Worm (Caenorhabditis elegans) whole organism, L1 larva: ENCODE measurements around the gene F59A7.2.

Experiments used
- C16A3.4 ChIP-seq: fragments of 150-350 bp; optimal IDR thresholded peaks from 2 replicates; lab custom pipeline; 2014; ENCODE audit warnings: missing biosample characterization, missing genetic modification characterization
- ama-1 ChIP-seq: fragments of 150-350 bp; optimal IDR thresholded peaks from 2 replicates; lab custom pipeline; 2014
- ceh-63 ChIP-seq: fragments of 200-800 bp; sonication (Bioruptor generic); optimal IDR thresholded peaks from 2 replicates; lab custom pipeline; 2018; ENCODE audit warnings: mild to moderate bottlenecking, missing genetic modification characterization, missing compliant biosample characterization
- ceh-8 ChIP-seq: fragments of 200-800 bp; sonication (Bioruptor generic); optimal IDR thresholded peaks from 2 replicates; lab custom pipeline; 2018; ENCODE audit warnings: mild to moderate bottlenecking, missing genetic modification characterization, moderate library complexity, missing compliant biosample characterization
- ceh-82 ChIP-seq, 3 experiments: fragments of 150-350 bp in 1 of 3; sonication (generic microtip) in 2 of 3; optimal IDR thresholded peaks; 2 replicates each; lab custom pipeline; 2014 to 2017; ENCODE audit warnings: missing biosample characterization in 3 of 3, missing genetic modification characterization in 3 of 3
- dpl-1 ChIP-seq, 3 experiments: fragments of 150-350 bp in 2 of 3; sonication (generic microtip) in 1 of 3; optimal IDR thresholded peaks; 2 replicates each; lab custom pipeline; 2014 to 2017; ENCODE audit warnings: missing biosample characterization in 3 of 3, missing genetic modification characterization in 3 of 3, missing genetic modification reagents in 3 of 3
- dsc-1 ChIP-seq: sonication (generic microtip); optimal IDR thresholded peaks from 2 replicates; lab custom pipeline; 2016; ENCODE audit warnings: mild to moderate bottlenecking, missing genetic modification characterization, missing compliant biosample characterization
- efl-1 ChIP-seq, 4 experiments: fragments of 150-350 bp; optimal IDR thresholded peaks in 3 of 4; peaks in 1 of 4; 1 replicate in 1 of 4; 2 replicates in 3 of 4; lab custom pipeline; 2014; ENCODE audit warnings: missing biosample characterization in 2 of 4, missing genetic modification characterization in 2 of 4, missing genetic modification reagents in 2 of 4
- elt-2 ChIP-seq: sonication (generic microtip); optimal IDR thresholded peaks from 2 replicates; lab custom pipeline; 2016; ENCODE audit warnings: missing genetic modification characterization, mild to moderate bottlenecking, inconsistent platforms, missing compliant biosample characterization, missing genetic modification reagents
- elt-3 ChIP-seq, 6 experiments: fragments of 150-350 bp in 1 of 6; sonication (generic microtip); optimal IDR thresholded peaks; 2 replicates each; lab custom pipeline; 2017 to 2018; ENCODE audit warnings: missing biosample characterization in 6 of 6, missing genetic modification characterization in 6 of 6, inconsistent platforms in 1 of 6
- fkh-8 ChIP-seq: sonication (generic microtip); optimal IDR thresholded peaks from 2 replicates; lab custom pipeline; 2016; ENCODE audit warnings: mild to moderate bottlenecking, missing genetic modification characterization, missing compliant biosample characterization
- fos-1 ChIP-seq: fragments of 150-350 bp; optimal IDR thresholded peaks from 2 replicates; lab custom pipeline; 2014; ENCODE audit warnings: missing biosample characterization, missing genetic modification characterization
- hlh-17 ChIP-seq: fragments of 200-800 bp; sonication (Bioruptor generic); optimal IDR thresholded peaks from 2 replicates; lab custom pipeline; 2018; ENCODE audit warnings: missing genetic modification characterization, mild to moderate bottlenecking, missing compliant biosample characterization, moderate library complexity, borderline replicate concordance
- lin-35 ChIP-seq, 2 experiments: fragments of 150-350 bp; optimal IDR thresholded peaks; 2 replicates each; lab custom pipeline; 2014; ENCODE audit warnings: missing biosample characterization in 2 of 2, missing genetic modification characterization in 2 of 2, missing genetic modification reagents in 2 of 2
- lin-39 ChIP-seq: fragments of 150-350 bp; optimal IDR thresholded peaks from 2 replicates; lab custom pipeline; 2014; ENCODE audit warnings: missing biosample characterization, missing genetic modification reagents, missing genetic modification characterization
- mef-2 ChIP-seq: fragments of 150-350 bp; optimal IDR thresholded peaks from 2 replicates; lab custom pipeline; 2014; ENCODE audit warnings: missing biosample characterization, missing genetic modification characterization
- mep-1 ChIP-seq: fragments of 150-350 bp; optimal IDR thresholded peaks from 2 replicates; lab custom pipeline; 2014; ENCODE audit warnings: missing biosample characterization, missing genetic modification characterization
- nhr-19 ChIP-seq: fragments of 200-800 bp; sonication (Bioruptor generic); conservative IDR thresholded peaks from 2 replicates; pipeline ENCODE4 v1.3.6; 2022; ENCODE audit warnings: missing genetic modification characterization, missing compliant biosample characterization
- nhr-237 ChIP-seq: fragments of 150-350 bp; optimal IDR thresholded peaks from 2 replicates; lab custom pipeline; 2014; ENCODE audit warnings: missing biosample characterization, missing genetic modification characterization
- nhr-28 ChIP-seq: fragments of 150-350 bp; optimal IDR thresholded peaks from 2 replicates; lab custom pipeline; 2014; ENCODE audit warnings: missing biosample characterization, missing genetic modification characterization
- nhr-47 ChIP-seq: sonication (generic microtip); optimal IDR thresholded peaks from 2 replicates; lab custom pipeline; 2016; ENCODE audit warnings: mild to moderate bottlenecking, missing genetic modification characterization, moderate library complexity, missing compliant biosample characterization
- nhr-71 ChIP-seq: sonication (generic microtip); optimal IDR thresholded peaks from 2 replicates; lab custom pipeline; 2016; ENCODE audit warnings: mild to moderate bottlenecking, missing genetic modification characterization, moderate library complexity, missing compliant biosample characterization
- nhr-76 ChIP-seq: sonication (generic microtip); optimal IDR thresholded peaks from 2 replicates; lab custom pipeline; 2017; ENCODE audit warnings: missing biosample characterization, missing genetic modification characterization
- pag-3 ChIP-seq: sonication (generic microtip); optimal IDR thresholded peaks from 2 replicates; lab custom pipeline; 2017; ENCODE audit warnings: missing genetic modification characterization, mild to moderate bottlenecking, missing compliant biosample characterization, antibody characterized with exemption, borderline replicate concordance; ENCODE audit not compliant: insufficient read depth
- rnt-1 ChIP-seq: sonication (generic microtip); optimal IDR thresholded peaks from 2 replicates; lab custom pipeline; 2016; ENCODE audit warnings: mild to moderate bottlenecking, missing genetic modification characterization, moderate library complexity, missing compliant biosample characterization
- tlp-1 ChIP-seq: fragments of 150-350 bp; optimal IDR thresholded peaks from 2 replicates; lab custom pipeline; 2014; ENCODE audit warnings: missing biosample characterization, missing genetic modification characterization
- unc-62 ChIP-seq: fragments of 150-350 bp; optimal IDR thresholded peaks from 2 replicates; lab custom pipeline; 2014; ENCODE audit warnings: missing biosample characterization, missing genetic modification reagents, missing genetic modification characterization
- vab-15 ChIP-seq: sonication (generic microtip); optimal IDR thresholded peaks from 2 replicates; lab custom pipeline; 2017; ENCODE audit warnings: missing genotype, mild to moderate bottlenecking, missing genetic modification characterization, missing compliant biosample characterization
- ztf-4 ChIP-seq: fragments of 150-350 bp; optimal IDR thresholded peaks from 2 replicates; lab custom pipeline; 2014; ENCODE audit warnings: missing biosample characterization, missing genetic modification characterization

F59A7.2 gene

DNA sequence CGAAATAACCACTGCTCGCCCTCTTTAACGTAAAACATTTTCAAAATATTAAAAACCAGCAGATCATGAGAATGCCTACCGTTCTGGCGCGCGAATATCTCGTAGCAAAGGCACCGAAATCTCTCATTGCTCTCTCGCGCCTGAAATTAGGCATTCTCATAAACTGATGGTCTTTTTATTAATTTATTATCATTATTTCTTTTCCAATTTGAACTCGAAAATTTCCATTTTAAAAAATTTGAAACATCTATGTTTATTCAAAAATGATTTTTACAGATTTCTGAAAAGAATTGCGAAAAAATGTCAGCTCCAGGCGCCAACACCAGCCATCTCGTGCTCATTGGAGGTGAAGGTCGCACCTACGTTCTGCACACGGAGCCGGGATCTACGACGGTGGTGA lies 13.5 kb upstream of the F59A7.2 start, which contains the start of gene F59A7.12:
F59A7.12 (plus strand) TSS at position 301 of the 400 bp plus-strand sequence.
- no peak for TF ChIP-seq rnt-1 (tag; lab: Kevin White, UChicago)
- no peak for TF ChIP-seq ceh-8 (GFP tag; lab: Kevin White, UChicago)
- TF ChIP-seq elt-3 (tag; optimal IDR thresholded peaks at IDR 0.05; lab: Kevin White, UChicago), result no peak
- TF ChIP-seq mep-1, result no peak
- TF ChIP-seq unc-62 (GFP tag; lab: Kevin White, UChicago), result no peak
- TF ChIP-seq nhr-76 (tag; lab: Kevin White, UChicago), result no peak

DNA sequence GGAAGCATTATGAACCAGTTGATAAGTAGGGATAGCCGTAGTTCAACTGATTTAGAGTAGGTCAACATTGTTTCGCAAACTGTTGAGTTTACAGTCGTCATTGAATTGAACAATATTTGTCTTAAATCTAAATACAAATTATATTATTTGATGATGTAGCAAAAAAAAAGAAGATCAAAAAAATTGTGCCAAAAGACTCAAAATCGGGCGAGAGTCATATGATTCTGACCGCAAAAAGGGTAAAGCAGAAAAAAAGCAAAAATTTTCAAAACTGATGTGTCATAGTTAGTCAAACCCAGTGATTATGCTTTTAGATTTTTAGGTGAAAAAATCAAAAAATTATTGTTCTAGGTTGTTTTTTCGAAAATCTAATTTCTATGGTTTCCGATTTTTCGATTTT lies 11.5 kb upstream of the F59A7.2 start, which contains the start of gene srab-13:
srab-13 (minus strand) TSS at position 101 of the 400 bp plus-strand sequence.
- TF ChIP-seq ceh-82 (tag; optimal IDR thresholded peaks at IDR 0.05; lab: Kevin White, UChicago) (no peak), fos-1 (no peak), ceh-63 (GFP tag; lab: Kevin White, UChicago) (no peak)

- TF ChIP-seq nhr-19 (GFP tag; lab: Robert Waterston, UW), result no peak
- TF ChIP-seq, all 84 proteins: peak for 0
These were observed 6.0 kb upstream of the F59A7.2 start, which contains the start of gene F59A7.5 for ce11 chrV:2022374-2022773. Gene F59A7.5, plus strand, starts transcription at chrV:2022674.

ce11 chrV:2021283-2021682 lies 5.0 kb upstream of the F59A7.2 start:
- TF ChIP-seq elt-2 (tag; lab: Kevin White, UChicago) (no peak), nhr-76 (tag; lab: Kevin White, UChicago) (no peak), fkh-8 (tag; lab: Kevin White, UChicago) (peak; percentile 59), nhr-71 (tag; lab: Kevin White, UChicago) (peak; percentile 59), nhr-47 (tag; lab: Kevin White, UChicago) (peak; percentile 50)

DNA sequence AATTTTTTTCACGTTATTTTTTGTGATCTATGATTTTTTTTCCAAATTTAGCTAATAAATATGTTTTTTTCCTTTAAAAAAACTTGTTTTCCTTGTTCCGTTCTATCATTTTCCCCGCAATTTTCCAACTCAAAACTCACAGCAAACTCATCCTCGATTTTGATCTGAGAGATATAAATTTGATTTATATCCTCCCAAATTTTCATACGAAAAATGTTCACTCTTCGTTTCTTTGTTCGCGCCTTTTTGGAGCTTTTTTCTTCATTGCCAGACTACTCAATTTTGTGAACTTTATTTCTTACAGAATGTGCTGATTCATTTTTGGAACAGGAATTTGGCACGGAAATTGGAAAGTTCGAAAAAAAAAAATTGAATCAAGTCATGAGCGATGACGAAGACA lies 2.4 kb upstream of the F59A7.2 start, which contains the start of gene F59A7.14:
F59A7.14 (plus strand) TSS at position 301 of the 400 bp plus-strand sequence.
- TF ChIP-seq dpl-1 (GFP tag; optimal IDR thresholded peaks at IDR 0.05; lab: Kevin White, UChicago) (no peak), tlp-1 (tag; lab: Kevin White, UChicago) (no peak), ama-1 (no peak)
- TF ChIP-seq, all 84 proteins: peak for 0

- no peak for TF ChIP-seq efl-1 (optimal IDR thresholded peaks at IDR 0.05; lab: Kevin White, UChicago)
- no peak for TF ChIP-seq efl-1 (GFP tag; optimal IDR thresholded peaks at IDR 0.05 in 1 of 2; lab: Kevin White, UChicago)
- TF ChIP-seq mef-2 (tag; lab: Kevin White, UChicago), result no peak
- TF ChIP-seq lin-35 (GFP tag; optimal IDR thresholded peaks at IDR 0.05; lab: Kevin White, UChicago), result no peak
- no peak for TF ChIP-seq hlh-17 (GFP tag; lab: Kevin White, UChicago)
- TF ChIP-seq ama-1, result no peak
- TF ChIP-seq dsc-1, result no peak
- TF ChIP-seq C16A3.4 (tag; lab: Kevin White, UChicago), result no peak
- no peak for TF ChIP-seq pag-3 (tag; lab: Kevin White, UChicago)
- TF ChIP-seq vab-15 (tag; lab: Kevin White, UChicago), result no peak
- TF ChIP-seq nhr-237 (tag; lab: Kevin White, UChicago), result no peak
- no peak for TF ChIP-seq nhr-28 (tag; lab: Kevin White, UChicago)
- no peak for TF ChIP-seq ceh-8 (GFP tag; lab: Kevin White, UChicago)
- no peak for TF ChIP-seq tlp-1 (tag; lab: Kevin White, UChicago)
- no peak for TF ChIP-seq ztf-4 (tag; lab: Kevin White, UChicago)
- TF ChIP-seq lin-39 (tag; lab: Kevin White, UChicago), result no peak
- no peak for TF ChIP-seq nhr-19 (GFP tag; lab: Robert Waterston, UW)
These were observed 2.5 kb downstream of the F59A7.2 start, which contains the start of gene F59A7.11 for ce11 chrV:2013824-2014223. Gene F59A7.11, minus strand, starts transcription at chrV:2013924.
